Worm (Caenorhabditis elegans) whole organism, L1 larva: ENCODE measurements around the gene srg-42.
A peak's percentile ranks its signal among the peaks of the same experiment; 100 is the strongest.

Experiments used
- C16A3.4 ChIP-seq: fragments of 150-350 bp; optimal IDR thresholded peaks from 2 replicates; lab custom pipeline; 2014; ENCODE audit warnings: missing biosample characterization, missing genetic modification characterization
- C34B4.2 ChIP-seq: sonication (generic microtip); optimal IDR thresholded peaks from 2 replicates; lab custom pipeline; 2017; ENCODE audit warnings: mild to moderate bottlenecking, missing genetic modification characterization, missing compliant biosample characterization
- Y116A8C.19 ChIP-seq: sonication (generic microtip); optimal IDR thresholded peaks from 2 replicates; lab custom pipeline; 2016; ENCODE audit warnings: missing compliant biosample characterization, missing genetic modification characterization, borderline replicate concordance
- aha-1 ChIP-seq: fragments of 150-350 bp; optimal IDR thresholded peaks from 2 replicates; lab custom pipeline; 2014; ENCODE audit warnings: missing biosample characterization, missing genetic modification characterization
- alr-1 ChIP-seq: fragments of 200-800 bp; sonication (Bioruptor generic); optimal IDR thresholded peaks from 2 replicates; lab custom pipeline; 2018; ENCODE audit warnings: borderline replicate concordance, mild to moderate bottlenecking, missing genetic modification characterization, missing compliant biosample characterization
- blmp-1 ChIP-seq: fragments of 150-350 bp; optimal IDR thresholded peaks from 2 replicates; lab custom pipeline; 2014; ENCODE audit warnings: missing biosample characterization, missing genetic modification characterization
- ceh-63 ChIP-seq: fragments of 200-800 bp; sonication (Bioruptor generic); optimal IDR thresholded peaks from 2 replicates; lab custom pipeline; 2018; ENCODE audit warnings: mild to moderate bottlenecking, missing genetic modification characterization, missing compliant biosample characterization
- ceh-8 ChIP-seq: fragments of 200-800 bp; sonication (Bioruptor generic); optimal IDR thresholded peaks from 2 replicates; lab custom pipeline; 2018; ENCODE audit warnings: mild to moderate bottlenecking, missing genetic modification characterization, moderate library complexity, missing compliant biosample characterization
- ceh-82 ChIP-seq, 3 experiments: fragments of 150-350 bp in 1 of 3; sonication (generic microtip) in 2 of 3; optimal IDR thresholded peaks; 2 replicates each; lab custom pipeline; 2014 to 2017; ENCODE audit warnings: missing biosample characterization in 3 of 3, missing genetic modification characterization in 3 of 3
- ceh-88 ChIP-seq: fragments of 200-800 bp; sonication (Bioruptor generic); IDR thresholded peaks from 2 replicates; pipeline ENCODE4 v1.3.6; 2022; ENCODE audit warnings: missing genetic modification characterization, missing compliant biosample characterization
- ces-1 ChIP-seq: fragments of 150-350 bp; optimal IDR thresholded peaks from 2 replicates; lab custom pipeline; 2014; ENCODE audit warnings: missing biosample characterization, missing genetic modification reagents, missing genetic modification characterization
- efl-3 ChIP-seq: fragments of 200-800 bp; sonication (Bioruptor generic); optimal IDR thresholded peaks from 2 replicates; lab custom pipeline; 2018; ENCODE audit warnings: mild to moderate bottlenecking, missing genetic modification characterization, missing compliant biosample characterization
- egl-27 ChIP-seq, 2 experiments: fragments of 150-350 bp in 1 of 2; sonication (generic microtip); optimal IDR thresholded peaks; 3 replicates each; lab custom pipeline; 2017 to 2018; ENCODE audit warnings: missing biosample characterization in 2 of 2, missing genetic modification characterization in 2 of 2, missing genetic modification reagents in 2 of 2
- elt-2 ChIP-seq: sonication (generic microtip); optimal IDR thresholded peaks from 2 replicates; lab custom pipeline; 2016; ENCODE audit warnings: missing genetic modification characterization, mild to moderate bottlenecking, inconsistent platforms, missing compliant biosample characterization, missing genetic modification reagents
- elt-3 ChIP-seq, 6 experiments: fragments of 150-350 bp in 1 of 6; sonication (generic microtip); optimal IDR thresholded peaks; 2 replicates each; lab custom pipeline; 2017 to 2018; ENCODE audit warnings: missing biosample characterization in 6 of 6, missing genetic modification characterization in 6 of 6, inconsistent platforms in 1 of 6
- fkh-4 ChIP-seq: sonication (generic microtip); optimal IDR thresholded peaks from 2 replicates; lab custom pipeline; 2016; ENCODE audit warnings: missing compliant biosample characterization, missing genetic modification characterization, borderline replicate concordance
- fkh-8 ChIP-seq: sonication (generic microtip); optimal IDR thresholded peaks from 2 replicates; lab custom pipeline; 2016; ENCODE audit warnings: mild to moderate bottlenecking, missing genetic modification characterization, missing compliant biosample characterization
- grh-1 ChIP-seq: fragments of 200-800 bp; sonication (Bioruptor generic); IDR thresholded peaks from 2 replicates; pipeline ENCODE4 v1.3.6; 2022; ENCODE audit warnings: missing genetic modification reagents, missing genetic modification characterization, missing compliant biosample characterization
- hlh-17 ChIP-seq: fragments of 200-800 bp; sonication (Bioruptor generic); optimal IDR thresholded peaks from 2 replicates; lab custom pipeline; 2018; ENCODE audit warnings: missing genetic modification characterization, mild to moderate bottlenecking, missing compliant biosample characterization, moderate library complexity, borderline replicate concordance
- isw-1 ChIP-seq: fragments of 200-800 bp; sonication (Bioruptor generic); IDR thresholded peaks from 2 replicates; pipeline ENCODE4 v1.3.6; 2022; ENCODE audit warnings: missing genetic modification characterization, missing compliant biosample characterization
- lin-14 ChIP-seq: fragments of 200-800 bp; sonication (Bioruptor generic); optimal IDR thresholded peaks from 2 replicates; lab custom pipeline; 2018; ENCODE audit warnings: mild to moderate bottlenecking, missing genetic modification characterization, moderate library complexity, missing compliant biosample characterization
- lin-35 ChIP-seq, 2 experiments: fragments of 150-350 bp; optimal IDR thresholded peaks; 2 replicates each; lab custom pipeline; 2014; ENCODE audit warnings: missing biosample characterization in 2 of 2, missing genetic modification characterization in 2 of 2, missing genetic modification reagents in 2 of 2
- lin-39 ChIP-seq: fragments of 150-350 bp; optimal IDR thresholded peaks from 2 replicates; lab custom pipeline; 2014; ENCODE audit warnings: missing biosample characterization, missing genetic modification reagents, missing genetic modification characterization
- lsy-2 ChIP-seq, 2 experiments: fragments of 150-350 bp; optimal IDR thresholded peaks; 2 replicates each; lab custom pipeline; 2014; ENCODE audit warnings: missing biosample characterization in 2 of 2, missing genetic modification characterization in 2 of 2
- mab-9 ChIP-seq: fragments of 200-800 bp; sonication (Bioruptor generic); IDR thresholded peaks from 2 replicates; pipeline ENCODE4 v1.3.6; 2022; ENCODE audit warnings: missing genetic modification reagents, missing genetic modification characterization, missing compliant biosample characterization
- mdl-1 ChIP-seq, 2 experiments: fragments of 150-350 bp; optimal IDR thresholded peaks; 2 replicates each; lab custom pipeline; 2014 to 2017; ENCODE audit warnings: missing biosample characterization in 2 of 2, missing genetic modification characterization in 2 of 2, inconsistent platforms in 1 of 2
- mep-1 ChIP-seq: fragments of 150-350 bp; optimal IDR thresholded peaks from 2 replicates; lab custom pipeline; 2014; ENCODE audit warnings: missing biosample characterization, missing genetic modification characterization
- nhr-11 ChIP-seq: fragments of 150-350 bp; optimal IDR thresholded peaks from 2 replicates; lab custom pipeline; 2014; ENCODE audit warnings: missing biosample characterization, missing genetic modification characterization
- nhr-20 ChIP-seq: sonication (generic microtip); optimal IDR thresholded peaks from 2 replicates; lab custom pipeline; 2016; ENCODE audit warnings: mild to moderate bottlenecking, missing genetic modification characterization, missing compliant biosample characterization
- nhr-47 ChIP-seq: sonication (generic microtip); optimal IDR thresholded peaks from 2 replicates; lab custom pipeline; 2016; ENCODE audit warnings: mild to moderate bottlenecking, missing genetic modification characterization, moderate library complexity, missing compliant biosample characterization
- nhr-71 ChIP-seq: sonication (generic microtip); optimal IDR thresholded peaks from 2 replicates; lab custom pipeline; 2016; ENCODE audit warnings: mild to moderate bottlenecking, missing genetic modification characterization, moderate library complexity, missing compliant biosample characterization
- nhr-76 ChIP-seq: sonication (generic microtip); optimal IDR thresholded peaks from 2 replicates; lab custom pipeline; 2017; ENCODE audit warnings: missing biosample characterization, missing genetic modification characterization
- nhr-77 ChIP-seq: fragments of 150-350 bp; optimal IDR thresholded peaks from 2 replicates; lab custom pipeline; 2014; ENCODE audit warnings: missing biosample characterization, missing genetic modification characterization
- nhr-85 ChIP-seq: sonication (generic microtip); peaks from one replicate; lab custom pipeline; 2016; ENCODE audit warnings: missing genetic modification characterization, inconsistent platforms, missing compliant biosample characterization
- pag-3 ChIP-seq: sonication (generic microtip); optimal IDR thresholded peaks from 2 replicates; lab custom pipeline; 2017; ENCODE audit warnings: missing genetic modification characterization, mild to moderate bottlenecking, missing compliant biosample characterization, antibody characterized with exemption, borderline replicate concordance; ENCODE audit not compliant: insufficient read depth
- pax-3 ChIP-seq: fragments of 200-800 bp; sonication (Bioruptor generic); optimal IDR thresholded peaks from 2 replicates; lab custom pipeline; 2018; ENCODE audit warnings: mild to moderate bottlenecking, missing genetic modification characterization, moderate library complexity, missing compliant biosample characterization
- skn-1 ChIP-seq: fragments of 150-350 bp; optimal IDR thresholded peaks from 2 replicates; lab custom pipeline; 2014; ENCODE audit warnings: missing biosample characterization, missing genetic modification characterization
- snpc-4 ChIP-seq: fragments of 150-350 bp; optimal IDR thresholded peaks from 2 replicates; lab custom pipeline; 2014; ENCODE audit warnings: missing biosample characterization, missing genetic modification characterization
- snu-23 ChIP-seq: sonication (generic microtip); optimal IDR thresholded peaks from 2 replicates; lab custom pipeline; 2016; ENCODE audit warnings: missing genetic modification characterization, missing compliant biosample characterization
- swsn-7 ChIP-seq: sonication (generic microtip); optimal IDR thresholded peaks from 2 replicates; lab custom pipeline; 2016; ENCODE audit warnings: missing genetic modification characterization, missing compliant biosample characterization
- tbx-2 ChIP-seq: sonication (generic microtip); optimal IDR thresholded peaks from 2 replicates; lab custom pipeline; 2016; ENCODE audit warnings: missing genetic modification characterization, missing compliant biosample characterization
- tlp-1 ChIP-seq: fragments of 150-350 bp; optimal IDR thresholded peaks from 2 replicates; lab custom pipeline; 2014; ENCODE audit warnings: missing biosample characterization, missing genetic modification characterization
- unc-62 ChIP-seq: fragments of 150-350 bp; optimal IDR thresholded peaks from 2 replicates; lab custom pipeline; 2014; ENCODE audit warnings: missing biosample characterization, missing genetic modification reagents, missing genetic modification characterization
- unc-98 ChIP-seq: fragments of 200-800 bp; sonication (Bioruptor generic); IDR thresholded peaks from 2 replicates; pipeline ENCODE4 v1.3.6; 2022; ENCODE audit warnings: missing genetic modification characterization, missing compliant biosample characterization
- xbp-1 ChIP-seq: sonication (generic microtip); optimal IDR thresholded peaks from 2 replicates; lab custom pipeline; 2016; ENCODE audit warnings: missing genetic modification characterization, missing compliant biosample characterization
- zag-1 ChIP-seq: fragments of 150-350 bp; optimal IDR thresholded peaks from 2 replicates; lab custom pipeline; 2014; ENCODE audit warnings: missing biosample characterization, missing genetic modification characterization
- ztf-4 ChIP-seq: fragments of 150-350 bp; optimal IDR thresholded peaks from 2 replicates; lab custom pipeline; 2014; ENCODE audit warnings: missing biosample characterization, missing genetic modification characterization

Gene srg-42

DNA sequence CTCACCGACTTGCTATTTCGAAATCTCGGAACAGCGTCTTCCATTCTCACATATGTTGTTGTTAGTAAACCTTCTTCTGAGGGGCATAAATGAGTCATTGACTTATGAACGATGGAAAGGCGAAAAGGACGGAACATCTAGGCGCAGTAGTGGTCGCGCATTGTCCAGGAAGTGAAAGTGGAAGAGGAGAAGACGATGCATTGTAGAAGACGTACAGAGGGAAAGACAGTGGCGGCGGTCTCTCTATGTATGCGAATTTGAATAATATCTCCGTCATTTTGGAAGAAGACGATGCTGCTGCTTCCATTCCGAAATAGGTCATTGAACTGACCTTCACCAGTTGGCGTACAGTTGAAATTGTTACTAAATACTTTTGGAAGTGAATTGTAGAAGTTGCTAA is 40.2 kb upstream of the srg-42 start:
- TF ChIP-seq fkh-8 (tag; lab: Kevin White, UChicago): no peak
- TF ChIP-seq ceh-88 (GFP tag; lab: Robert Waterston, UW): no peak
- TF ChIP-seq egl-27 (tag; optimal IDR thresholded peaks at IDR 0.05; lab: Kevin White, UChicago): no peak
- peak in 1 of 3 experiments; percentile 8 for TF ChIP-seq ceh-82 (tag; optimal IDR thresholded peaks at IDR 0.05; lab: Kevin White, UChicago)
- TF ChIP-seq mep-1 (tag; lab: Kevin White, UChicago): peak; percentile 0
- TF ChIP-seq zag-1: no peak
- TF ChIP-seq skn-1: no peak
- no peak for TF ChIP-seq hlh-17 (GFP tag; lab: Kevin White, UChicago)
- TF ChIP-seq fkh-4 (tag; lab: Kevin White, UChicago): no peak
- no peak for TF ChIP-seq elt-2 (tag; lab: Kevin White, UChicago)
- no peak for TF ChIP-seq lsy-2 (tag; optimal IDR thresholded peaks at IDR 0.05; lab: Kevin White, UChicago)
- no peak for TF ChIP-seq Y116A8C.19
- TF ChIP-seq nhr-76: no peak
- no peak for TF ChIP-seq swsn-7
- TF ChIP-seq blmp-1 (tag; lab: Kevin White, UChicago): peak; percentile 95
- TF ChIP-seq unc-98 (GFP tag; lab: Robert Waterston, UW): no peak
- no peak for TF ChIP-seq lin-35 (GFP tag; optimal IDR thresholded peaks at IDR 0.05; lab: Kevin White, UChicago)
- no peak for TF ChIP-seq nhr-11 (tag; lab: Kevin White, UChicago)
- no peak for TF ChIP-seq ces-1 (GFP tag; lab: Kevin White, UChicago)
- no peak for TF ChIP-seq unc-62
- no peak for TF ChIP-seq snpc-4 (tag; lab: Kevin White, UChicago)
- TF ChIP-seq tlp-1 (tag; lab: Kevin White, UChicago): no peak
- TF ChIP-seq C34B4.2 (tag; lab: Kevin White, UChicago): no peak

DNA sequence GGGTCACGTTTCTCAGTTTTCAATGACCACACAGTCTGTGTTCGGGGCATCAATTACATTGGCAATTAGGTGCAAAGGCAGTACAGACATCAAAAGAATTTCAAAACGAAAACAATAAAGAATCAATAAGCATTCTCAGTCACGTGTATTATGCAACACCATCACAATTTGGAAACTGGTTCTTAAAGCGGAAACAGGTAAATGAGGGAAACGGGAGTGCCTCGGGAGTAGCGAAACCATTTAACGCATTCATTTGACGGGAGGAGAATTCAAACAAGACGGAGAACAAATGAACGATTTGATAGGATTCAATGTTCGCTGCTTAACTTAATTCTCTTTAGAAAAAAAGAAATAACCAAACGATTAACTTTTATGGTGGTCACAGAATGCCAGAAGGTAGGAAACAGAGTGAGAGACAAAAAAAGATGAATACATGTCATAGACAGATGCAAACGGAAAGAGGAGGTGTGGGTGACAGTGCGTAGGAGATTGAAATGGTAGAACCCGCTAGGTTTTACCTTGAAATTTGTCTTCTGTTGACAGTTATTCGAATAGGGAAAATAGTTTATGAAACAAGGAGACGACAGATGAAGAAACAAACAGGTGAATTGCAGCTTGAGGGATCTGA is 38.9 kb upstream of the srg-42 start:
- TF ChIP-seq aha-1 (no peak), nhr-71 (tag; lab: Kevin White, UChicago) (peak; percentile 48), alr-1 (tag; lab: Kevin White, UChicago) (no peak), lsy-2 (tag; optimal IDR thresholded peaks at IDR 0.05; lab: Kevin White, UChicago) (peak in 1 of 2 experiments; percentile 21), pag-3 (no peak), lin-39 (tag; lab: Kevin White, UChicago) (no peak), efl-3 (GFP tag; lab: Kevin White, UChicago) (no peak), pax-3 (tag; lab: Kevin White, UChicago) (no peak), grh-1 (GFP tag; lab: Robert Waterston, UW) (peak; percentile 85), tbx-2 (tag; lab: Kevin White, UChicago) (peak; percentile 23), ceh-63 (GFP tag; lab: Kevin White, UChicago) (no peak), ztf-4 (tag; lab: Kevin White, UChicago) (no peak), lin-35 (GFP tag; optimal IDR thresholded peaks at IDR 0.05; lab: Kevin White, UChicago) (peak in 1 of 2 experiments; percentile 34), ceh-82 (tag; optimal IDR thresholded peaks at IDR 0.05; lab: Kevin White, UChicago) (peak in 1 of 3 experiments; percentile 17), mab-9 (GFP tag; lab: Robert Waterston, UW) (no peak), mep-1 (tag; lab: Kevin White, UChicago) (peak; percentile 28), swsn-7 (no peak), fkh-8 (tag; lab: Kevin White, UChicago) (no peak), blmp-1 (tag; lab: Kevin White, UChicago) (peak; percentile 79), nhr-77 (tag; lab: Kevin White, UChicago) (no peak), lin-14 (peak; percentile 77), isw-1 (GFP tag; lab: Robert Waterston, UW) (no peak), C16A3.4 (peak; percentile 16), ceh-8 (no peak), elt-3 (tag; optimal IDR thresholded peaks at IDR 0.05; lab: Kevin White, UChicago) (peak in 2 of 6 experiments; percentile 12 to 31), ces-1 (GFP tag; lab: Kevin White, UChicago) (no peak), xbp-1 (tag; lab: Kevin White, UChicago) (peak; percentile 16), mdl-1 (tag; optimal IDR thresholded peaks at IDR 0.05; lab: Kevin White, UChicago) (no peak), nhr-20 (tag; lab: Kevin White, UChicago) (peak; percentile 55), snu-23 (GFP tag; lab: Kevin White, UChicago) (peak; percentile 53), nhr-85 (tag; lab: Kevin White, UChicago) (peak; percentile 97), nhr-47 (tag; lab: Kevin White, UChicago) (peak; percentile 9)
